Fruit fly (Drosophila melanogaster) ovary, adult (tissue): ENCODE measurements around the gene lama.

Experiments used
- CG17801 ChIP-seq: fragments of 200-800 bp; optimal IDR thresholded peaks from 2 replicates; lab custom pipeline; 2019; ENCODE audit warnings: missing biosample characterization, mild to moderate bottlenecking, missing genetic modification characterization, moderate library complexity; ENCODE audit not compliant: partially characterized antibody

Gene lama

DNA sequence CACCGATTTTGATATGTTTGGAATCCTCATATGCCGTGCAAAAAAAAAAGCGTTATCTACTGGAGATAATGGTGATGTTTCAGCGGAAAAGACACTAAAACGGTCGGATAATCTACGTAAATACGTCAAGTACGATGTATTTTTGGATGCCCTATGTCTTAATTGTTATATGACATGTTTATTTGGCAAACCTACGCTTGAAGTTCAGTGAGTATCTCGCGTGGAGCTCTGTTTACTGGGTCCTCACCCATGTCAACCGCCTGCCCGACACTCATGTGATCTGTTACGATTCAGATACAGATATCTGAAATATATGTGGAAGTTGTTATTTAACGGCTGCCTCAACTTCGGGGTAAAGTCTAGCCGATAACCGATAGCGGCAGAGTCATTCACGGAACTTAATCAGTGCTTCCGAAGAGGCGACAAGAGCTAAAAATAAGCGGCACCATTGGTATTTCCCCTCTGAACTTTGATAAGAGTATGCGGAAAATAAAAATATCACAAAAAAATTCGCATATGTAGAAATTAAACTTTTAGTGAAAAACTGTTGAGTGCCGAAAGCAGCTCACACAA lies 2.2 kb downstream of the lama start:
- TF ChIP-seq CG17801 (GFP tag; lab: Kevin White, UChicago) = no peak

dm6 chr3L:5352684-5353322 lies 2.9 kb downstream of the lama start:
- TF ChIP-seq CG17801 (GFP tag; lab: Kevin White, UChicago) = no peak

dm6 chr3L:5351348-5351850 lies 4.3 kb downstream of the lama start:
- no peak for TF ChIP-seq CG17801 (GFP tag; lab: Kevin White, UChicago)

DNA sequence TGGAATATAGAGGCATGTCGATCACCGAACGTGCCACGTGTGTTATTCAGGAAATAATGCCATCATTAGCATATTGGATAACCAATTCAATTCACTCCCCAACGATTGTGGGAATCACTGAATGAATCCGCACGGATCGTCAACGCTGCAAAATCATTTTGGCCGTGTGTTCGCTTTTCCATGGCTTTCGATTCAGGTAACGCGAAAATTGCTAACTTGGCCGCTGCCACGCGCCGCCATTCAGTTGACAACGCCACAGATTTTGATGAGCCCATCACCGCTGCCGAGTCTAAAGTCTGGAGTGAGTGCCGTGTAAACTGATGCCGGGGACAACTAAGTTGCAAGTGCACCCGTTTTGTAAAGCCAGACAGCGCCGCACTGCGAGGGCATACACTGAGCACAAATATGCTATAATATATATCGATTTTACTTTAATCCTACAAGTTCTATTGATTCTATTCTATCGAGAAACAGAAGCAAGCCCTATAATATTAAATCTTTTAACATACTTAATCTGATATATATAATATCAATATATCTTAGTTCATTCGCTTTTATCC lies 5.9 kb downstream of the lama start:
- TF ChIP-seq CG17801 (GFP tag; lab: Kevin White, UChicago) = no peak

dm6 chr3L:5348987-5349386 lies 6.7 kb downstream of the lama start:
- no peak for TF ChIP-seq CG17801 (GFP tag; lab: Kevin White, UChicago)

DNA sequence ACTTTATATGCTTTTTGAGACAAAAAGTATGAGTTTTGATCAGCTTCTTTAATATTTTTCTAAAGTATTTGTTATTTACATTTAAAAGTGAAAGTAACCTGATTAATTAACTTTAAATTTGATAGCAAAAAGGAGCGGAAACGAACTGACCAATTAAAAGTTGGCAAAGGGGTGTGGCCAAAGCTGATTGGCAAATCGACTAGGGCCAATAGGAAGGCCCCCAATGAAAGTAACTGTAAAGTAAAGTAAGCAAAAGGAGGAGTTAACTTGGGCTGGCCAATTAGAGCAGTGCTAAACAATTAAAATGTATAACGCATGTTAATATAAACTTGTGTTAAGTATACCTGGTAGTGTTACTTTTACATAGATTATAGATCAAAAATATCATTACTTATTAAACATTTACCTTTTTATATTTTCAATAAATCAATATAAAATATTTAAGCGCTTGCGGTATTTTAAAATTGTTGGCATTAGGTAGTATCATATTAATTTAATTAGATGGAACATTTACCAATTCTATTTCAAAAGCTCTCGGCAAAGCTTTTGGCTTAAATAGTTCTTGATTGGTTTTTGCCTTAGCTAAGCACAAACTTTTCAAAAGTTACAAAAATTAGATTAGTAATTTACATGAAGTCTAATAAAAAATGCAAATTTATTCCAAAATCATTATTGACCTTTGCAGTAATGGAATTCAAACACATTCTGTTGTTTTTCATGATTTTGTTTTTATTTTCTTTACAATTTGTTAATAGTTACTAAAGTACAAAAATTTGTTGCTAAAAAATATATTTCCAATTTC lies 12.6 kb downstream of the lama start:
- no peak for TF ChIP-seq CG17801 (GFP tag; lab: Kevin White, UChicago)

dm6 chr3L:5341770-5342318 lies 13.9 kb downstream of the lama start:
- TF ChIP-seq CG17801 (GFP tag; lab: Kevin White, UChicago) = no peak

dm6 chr3L:5329460-5329859 lies 26.3 kb downstream of the lama start:
- TF ChIP-seq CG17801 (GFP tag; lab: Kevin White, UChicago) = no peak

dm6 chr3L:5327821-5328220 lies 27.9 kb downstream of the lama start:
- TF ChIP-seq CG17801 (GFP tag; lab: Kevin White, UChicago) = no peak

dm6 chr3L:5297237-5297636 lies 58.5 kb downstream of the lama start:
- TF ChIP-seq CG17801 (GFP tag; lab: Kevin White, UChicago) = no peak
